Worm (Caenorhabditis elegans): Measurements from ENCODE around the gene C49F5.7.

- TF ChIP-seq fos-1 (tag; optimal IDR thresholded peaks at IDR 0.05) (no peak), lin-15B (tag; optimal IDR thresholded peaks at IDR 0.05) (no peak)
These were observed 42.5 kb upstream of the C49F5.7 start for ce11 chrX:11952129-11952528.

Measured in whole organism, L3 larva.